Fruit fly (Drosophila melanogaster): ENCODE results near the gene CG43219.

The CG43219 gene

DNA sequence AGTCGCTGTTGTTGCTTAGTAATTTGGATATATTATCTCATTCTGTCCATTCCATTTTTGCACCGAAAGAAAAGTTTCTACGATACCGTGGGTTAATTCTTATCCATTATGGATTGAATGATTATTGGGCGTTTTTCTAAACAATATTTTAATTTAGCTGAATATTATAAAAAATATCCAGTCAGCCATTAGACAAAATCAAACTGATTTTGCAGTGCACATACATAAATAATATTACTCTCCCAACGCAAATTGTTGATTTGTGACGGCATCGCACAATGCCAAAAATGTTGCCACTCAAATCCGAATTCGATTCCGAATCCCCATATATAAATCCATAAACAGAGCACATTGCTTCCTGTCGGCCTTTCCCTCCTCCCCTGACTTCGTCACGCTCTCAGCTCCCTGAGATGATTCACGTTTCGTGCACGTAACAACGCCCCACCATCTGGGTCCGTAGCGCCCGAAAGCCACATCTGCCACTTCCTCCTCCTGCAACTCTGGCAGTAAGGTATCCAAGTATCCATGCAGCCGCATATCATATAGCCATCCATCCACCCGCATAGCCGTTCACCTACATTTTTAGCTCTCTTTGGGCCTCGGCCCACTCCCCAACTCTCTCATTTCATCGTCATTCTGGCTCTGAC lies 43.1 kb upstream of the CG43219 start (continued):
- TF ChIP-seq mam (GFP tag; optimal IDR thresholded peaks at IDR 0.05): peak; percentile 67
- peak; percentile 49 for TF ChIP-seq bab2 (GFP tag; optimal IDR thresholded peaks at IDR 0.05)
- no peak for TF ChIP-seq Ets65A (GFP tag)
- no peak for TF ChIP-seq gcm (GFP tag; optimal IDR thresholded peaks at IDR 0.05)
- TF ChIP-seq CG17361 (GFP tag; IDR thresholded peaks at IDR 0.05): no peak
- no peak for TF ChIP-seq CG10959 (GFP tag; IDR thresholded peaks at IDR 0.05)
- TF ChIP-seq ab (GFP tag; optimal IDR thresholded peaks at IDR 0.05): no peak
- no peak for TF ChIP-seq CG16813 (GFP tag; IDR thresholded peaks at IDR 0.05; ENCODE audit: partially characterized antibody)
- peak; percentile 85 for TF ChIP-seq CG3847 (GFP tag; IDR thresholded peaks at IDR 0.05)
- TF ChIP-seq tap (tag; optimal IDR thresholded peaks at IDR 0.05): no peak
- TF ChIP-seq CG16863 (GFP tag; optimal IDR thresholded peaks at IDR 0.05): peak; percentile 7
- no peak for TF ChIP-seq cad (GFP tag; optimal IDR thresholded peaks at IDR 0.05)
- TF ChIP-seq caup (GFP tag; optimal IDR thresholded peaks at IDR 0.05; ENCODE audit: severe bottlenecking): peak; percentile 76
- TF ChIP-seq CG2129 (GFP tag; IDR thresholded peaks at IDR 0.05; ENCODE audit: partially characterized antibody): no peak
- no peak for TF ChIP-seq inv (GFP tag; IDR thresholded peaks at IDR 0.05; ENCODE audit: partially characterized antibody)
- no peak for TF ChIP-seq gem (tag; optimal IDR thresholded peaks at IDR 0.05)
- no peak for TF ChIP-seq ATbp (GFP tag; optimal IDR thresholded peaks at IDR 0.05)
- TF ChIP-seq CG9797 (GFP tag; optimal IDR thresholded peaks at IDR 0.05): no peak
- TF ChIP-seq H2.0 (GFP tag; IDR thresholded peaks at IDR 0.05): peak; percentile 64
- TF ChIP-seq croc (GFP tag; conservative IDR thresholded peaks at IDR 0.05): no peak
- TF ChIP-seq TFAM (GFP tag; optimal IDR thresholded peaks at IDR 0.05): no peak
- TF ChIP-seq jumu (GFP tag; optimal IDR thresholded peaks at IDR 0.05): no peak
- peak; percentile 67 for TF ChIP-seq esg (GFP tag; conservative IDR thresholded peaks at IDR 0.05)
- TF ChIP-seq Rfx (GFP tag; IDR thresholded peaks at IDR 0.05): peak; percentile 93
- no peak for TF ChIP-seq hbn (GFP tag; IDR thresholded peaks at IDR 0.05; ENCODE audit: partially characterized antibody)
- peak; percentile 63 to 66 for TF ChIP-seq Pdp1 (GFP tag; optimal IDR thresholded peaks at IDR 0.05)
- TF ChIP-seq Ssrp (tag; optimal IDR thresholded peaks at IDR 0.05): peak; percentile 12
- TF ChIP-seq CG17328 (GFP tag; IDR thresholded peaks at IDR 0.05): 0 out of 2 replicates have a peak, but pooled peaks have one; percentile 25
- TF ChIP-seq PHDP (tag; optimal IDR thresholded peaks at IDR 0.05): peak; percentile 78
- no peak for TF ChIP-seq her (GFP tag; optimal IDR thresholded peaks at IDR 0.05)
- peak; percentile 61; the same call in 1 of the 2 replicates for TF ChIP-seq CG32772 (GFP tag; IDR thresholded peaks at IDR 0.05)
- no peak for TF ChIP-seq CG10462 (GFP tag; optimal IDR thresholded peaks at IDR 0.05)
- TF ChIP-seq Tbp (GFP tag; optimal IDR thresholded peaks at IDR 0.05): no peak
- TF ChIP-seq CG2712 (tag; optimal IDR thresholded peaks at IDR 0.05): peak; percentile 31
- TF ChIP-seq ssp (GFP tag; IDR thresholded peaks at IDR 0.05): 0 out of 2 replicates have a peak, but pooled peaks have one; percentile 17
- no peak for TF ChIP-seq CG3065 (GFP tag; optimal IDR thresholded peaks at IDR 0.05)
- peak; percentile 35 for TF ChIP-seq emc (GFP tag; optimal IDR thresholded peaks at IDR 0.05)
- peak; percentile 72; the same call in 1 of the 2 replicates for TF ChIP-seq wdn (GFP tag; IDR thresholded peaks at IDR 0.05)
- 0 out of 2 replicates have a peak, but pooled peaks have one; percentile 24 for TF ChIP-seq Oaz (GFP tag; IDR thresholded peaks at IDR 0.05)
- TF ChIP-seq Sry-δ (GFP tag; optimal IDR thresholded peaks at IDR 0.05): no peak
- no peak for TF ChIP-seq stwl (tag; optimal IDR thresholded peaks at IDR 0.05)
- TF ChIP-seq CG3407 (GFP tag; optimal IDR thresholded peaks at IDR 0.05): no peak
- TF ChIP-seq nmo (GFP tag; optimal IDR thresholded peaks at IDR 0.05): peak; percentile 33
- TF ChIP-seq ranshi (GFP tag; IDR thresholded peaks at IDR 0.05): peak; percentile 65; the same call in 1 of the 2 replicates
- peak; percentile 40 for TF ChIP-seq CG7928 (GFP tag; optimal IDR thresholded peaks at IDR 0.05)
- peak; percentile 79 for TF ChIP-seq fd3F (GFP tag; optimal IDR thresholded peaks at IDR 0.05)
- TF ChIP-seq YL-1 (GFP tag; optimal IDR thresholded peaks at IDR 0.05): no peak
- TF ChIP-seq Asciz (GFP tag; optimal IDR thresholded peaks at IDR 0.05): no peak
- TF ChIP-seq toy (GFP tag; IDR thresholded peaks at IDR 0.05): peak; percentile 74
- TF ChIP-seq Hsf (GFP tag; optimal IDR thresholded peaks at IDR 0.05): peak; percentile 72

Measured in whole organism, embryonic.